Worm (Caenorhabditis elegans) whole organism, young adult: ENCODE results near the gene ect-2.

Experiments used
- attf-3 ChIP-seq: fragments of 200-800 bp; sonication (Bioruptor generic); conservative IDR thresholded peaks from 2 replicates; pipeline ENCODE4 v1.3.6; 2022; ENCODE audit warnings: missing genetic modification reagents, missing genetic modification characterization, missing compliant biosample characterization
- ceh-27 ChIP-seq: fragments of 200-800 bp; sonication (Bioruptor generic); optimal IDR thresholded peaks from 2 replicates; lab custom pipeline; 2018; ENCODE audit warnings: mild to moderate bottlenecking, missing genetic modification characterization, moderate library complexity, missing compliant biosample characterization
- chd-7 ChIP-seq: sonication (generic microtip); optimal IDR thresholded peaks from 2 replicates; lab custom pipeline; 2016; ENCODE audit warnings: mild to moderate bottlenecking, missing genetic modification characterization, moderate library complexity, missing compliant biosample characterization
- gei-17 ChIP-seq: fragments of 200-800 bp; sonication (Bioruptor generic); optimal IDR thresholded peaks from 2 replicates; lab custom pipeline; 2018; ENCODE audit warnings: mild to moderate bottlenecking, missing genetic modification characterization, missing compliant biosample characterization
- let-607 ChIP-seq, 2 experiments: fragments of 200-800 bp in 1 of 2; sonication (Bioruptor generic) in 1 of 2; sonication (generic microtip) in 1 of 2; optimal IDR thresholded peaks; 2 replicates each; lab custom pipeline; 2016 to 2018; ENCODE audit warnings: mild to moderate bottlenecking in 2 of 2, missing compliant biosample characterization in 2 of 2, missing genetic modification characterization in 2 of 2, moderate library complexity in 2 of 2, missing genotype in 1 of 2
- lin-40 ChIP-seq: sonication (generic microtip); optimal IDR thresholded peaks from 2 replicates; lab custom pipeline; 2016; ENCODE audit warnings: missing genetic modification characterization, mild to moderate bottlenecking, missing compliant biosample characterization, missing genotype, missing genetic modification reagents
- nfyb-1 ChIP-seq: fragments of 200-800 bp; sonication (Bioruptor generic); IDR thresholded peaks from 2 replicates; pipeline ENCODE4 v1.3.6; 2022; ENCODE audit warnings: missing genetic modification reagents, missing genetic modification characterization, missing compliant biosample characterization
- pha-4 ChIP-seq: fragments of 150-350 bp; sonication (generic microtip); optimal IDR thresholded peaks from 2 replicates; lab custom pipeline; 2014; ENCODE audit warnings: missing biosample characterization, missing genetic modification reagents, missing genetic modification characterization
- rcor-1 ChIP-seq: fragments of 200-800 bp; sonication (Bioruptor generic); IDR thresholded peaks from 2 replicates; pipeline ENCODE4 v1.3.6; 2022; ENCODE audit warnings: missing genetic modification reagents, missing genetic modification characterization, missing compliant biosample characterization
- snpc-3.4 ChIP-seq: sonication (generic microtip); optimal IDR thresholded peaks from 2 replicates; lab custom pipeline; 2017; ENCODE audit warnings: missing genetic modification characterization, mild to moderate bottlenecking, missing compliant biosample characterization, antibody characterized with exemption, moderate library complexity, missing genotype, missing genetic modification reagents
- zfh-2 ChIP-seq: fragments of 200-800 bp; sonication (Bioruptor generic); conservative IDR thresholded peaks from 2 replicates; pipeline ENCODE4 v1.3.6; 2022; ENCODE audit warnings: missing genetic modification reagents, missing genetic modification characterization, missing compliant biosample characterization

ce11 chrII:10784780-10785463 lies 1.2 kb upstream of the ect-2 start, which contains the start of gene cdl-1:
- TF ChIP-seq snpc-3.4 (tag; lab: Kevin White, UChicago) (no peak), rcor-1 (GFP tag; lab: Robert Waterston, UW) (no peak), chd-7 (tag; lab: Kevin White, UChicago) (no peak), gei-17 (GFP tag; lab: Kevin White, UChicago) (no peak), ceh-27 (GFP tag; lab: Kevin White, UChicago) (peak; percentile 37), attf-3 (GFP tag; lab: Robert Waterston, UW) (no peak), zfh-2 (no peak), pha-4 (peak; percentile 52), nfyb-1 (GFP tag; lab: Robert Waterston, UW) (no peak), let-607 (tag; optimal IDR thresholded peaks at IDR 0.05; lab: Kevin White, UChicago) (no peak), lin-40 (no peak)
